Worm (Caenorhabditis elegans) whole organism, midembryonic: ENCODE data around the gene ttr-34.

Source experiments
- T22C8.4 ChIP-seq: fragments of 200-800 bp; sonication (Bioruptor generic); IDR thresholded peaks from 2 replicates; pipeline ENCODE4 v1.3.6; 2022; ENCODE audit warnings: missing genetic modification characterization, missing compliant biosample characterization
- cog-1 ChIP-seq: sonication (generic microtip); optimal IDR thresholded peaks from 2 replicates; lab custom pipeline; 2016; ENCODE audit warnings: missing genetic modification characterization, missing compliant biosample characterization
- flt-1 ChIP-seq: fragments of 200-800 bp; sonication (Bioruptor generic); IDR thresholded peaks from 2 replicates; pipeline ENCODE4 v1.3.6; 2022; ENCODE audit warnings: missing genetic modification characterization, missing compliant biosample characterization
- tab-1 ChIP-seq: fragments of 200-800 bp; sonication (Bioruptor generic); IDR thresholded peaks from 2 replicates; pipeline ENCODE4 v1.3.6; 2022; ENCODE audit warnings: missing genetic modification characterization, missing compliant biosample characterization
- ztf-23 ChIP-seq: fragments of 200-800 bp; sonication (Bioruptor generic); IDR thresholded peaks from 2 replicates; pipeline ENCODE4 v1.3.6; 2022; ENCODE audit warnings: missing genetic modification reagents, missing genetic modification characterization, missing compliant biosample characterization

ce11 chrX:13154514-13154913, 14.9 kb downstream of the ttr-34 start:
- TF ChIP-seq T22C8.4 (GFP tag; lab: Robert Waterston, UW) (no peak), tab-1 (GFP tag; lab: Robert Waterston, UW) (no peak), flt-1 (no peak), ztf-23 (no peak), cog-1 (no peak)
